Fruit fly (Drosophila melanogaster): ENCODE results near the gene p38a.

Gene p38a

dm6 chr3R:24151924-24152809, at the start of gene p38a, which contains the start of gene CG6178:
p38a (minus strand) TSS chr3R:24152321.
CG6178 (plus strand) TSS chr3R:24152347.
- TF ChIP-seq woc (GFP tag; optimal IDR thresholded peaks at IDR 0.05) (peak; percentile 55), OdsH (GFP tag; optimal IDR thresholded peaks at IDR 0.05) (peak; percentile 94), Hr83 (GFP tag; optimal IDR thresholded peaks at IDR 0.05; ENCODE audit: poor library complexity, severe bottlenecking) (peak; percentile 64), fru (GFP tag; optimal IDR thresholded peaks at IDR 0.05) (peak; percentile 92), Jra (GFP tag; optimal IDR thresholded peaks at IDR 0.05) (peak; percentile 66), usp (GFP tag; optimal IDR thresholded peaks at IDR 0.05) (no peak), tai (GFP tag; optimal IDR thresholded peaks at IDR 0.05) (no peak), Hr78 (GFP tag; optimal IDR thresholded peaks at IDR 0.05) (no peak), brk (GFP tag; optimal IDR thresholded peaks at IDR 0.05) (no peak), Sp1 (GFP tag; optimal IDR thresholded peaks at IDR 0.05) (peak; percentile 99), Dfd (GFP tag; optimal IDR thresholded peaks at IDR 0.05) (no peak), GATAd (GFP tag; optimal IDR thresholded peaks at IDR 0.05) (no peak), dsf (GFP tag; optimal IDR thresholded peaks at IDR 0.05; ENCODE audit: borderline replicate concordance) (peak; percentile 66), Rel (GFP tag; optimal IDR thresholded peaks at IDR 0.05) (peak; percentile 37), Rel (tag; optimal IDR thresholded peaks at IDR 0.05) (peak; percentile 86), sv (GFP tag; optimal IDR thresholded peaks at IDR 0.05) (peak; percentile 56), Abd-B (GFP tag; optimal IDR thresholded peaks at IDR 0.05) (no peak), ey (GFP tag; optimal IDR thresholded peaks at IDR 0.05) (peak; percentile 73), N (GFP tag; optimal IDR thresholded peaks at IDR 0.05) (no peak), rgr (GFP tag; optimal IDR thresholded peaks at IDR 0.05) (peak; percentile 95), Vsx2 (GFP tag; optimal IDR thresholded peaks at IDR 0.05; ENCODE audit: partially characterized antibody) (no peak), Dif (GFP tag; optimal IDR thresholded peaks at IDR 0.05; ENCODE audit: partially characterized antibody) (no peak), foxo (GFP tag; optimal IDR thresholded peaks at IDR 0.05) (peak in 1 of 2 experiments; percentile 96), psq (GFP tag; optimal IDR thresholded peaks at IDR 0.05) (peak; percentile 97), lola (GFP tag; optimal IDR thresholded peaks at IDR 0.05) (no peak), dmrt93B (GFP tag; optimal IDR thresholded peaks at IDR 0.05) (peak; percentile 98), CG32264 (GFP tag; optimal IDR thresholded peaks at IDR 0.05) (peak; percentile 20), CrebA (GFP tag; optimal IDR thresholded peaks at IDR 0.05; ENCODE audit: borderline replicate concordance) (no peak), sage (GFP tag; optimal IDR thresholded peaks at IDR 0.05) (peak; percentile 65), h (GFP tag; optimal IDR thresholded peaks at IDR 0.05) (peak; percentile 86), Mio (GFP tag; optimal IDR thresholded peaks at IDR 0.05) (peak; percentile 37), dl (GFP tag; optimal IDR thresholded peaks at IDR 0.05; ENCODE audit: insufficient read depth in 1 of 2, partially characterized antibody in 2 of 2) (no peak), Hnf4 (GFP tag; optimal IDR thresholded peaks at IDR 0.05) (peak; percentile 62), pan (optimal IDR thresholded peaks at IDR 0.05) (no peak), CG9705 (GFP tag; optimal IDR thresholded peaks at IDR 0.05) (peak; percentile 91), HLH106 (tag; optimal IDR thresholded peaks at IDR 0.05) (peak; percentile 99), jim (GFP tag; optimal IDR thresholded peaks at IDR 0.05) (no peak), br (GFP tag; optimal IDR thresholded peaks at IDR 0.05) (peak; percentile 85), Myc (optimal IDR thresholded peaks at IDR 0.05) (peak; percentile 55)

dm6 chr3R:24193373-24193879, 41.3 kb upstream of the p38a start, which contains the start of the genes SMC6 and CG6204:
SMC6 (minus strand) TSS chr3R:24193423.
CG6204 (plus strand) TSS chr3R:24193832.
- TF ChIP-seq dsf (GFP tag; optimal IDR thresholded peaks at IDR 0.05; ENCODE audit: borderline replicate concordance) (peak; percentile 84), pan (optimal IDR thresholded peaks at IDR 0.05) (no peak), Hr78 (GFP tag; optimal IDR thresholded peaks at IDR 0.05) (no peak), GATAd (GFP tag; optimal IDR thresholded peaks at IDR 0.05) (peak; percentile 83), woc (GFP tag; optimal IDR thresholded peaks at IDR 0.05) (peak; percentile 95), dl (GFP tag; optimal IDR thresholded peaks at IDR 0.05; ENCODE audit: insufficient read depth in 1 of 2, partially characterized antibody in 2 of 2) (no peak), CG9705 (GFP tag; optimal IDR thresholded peaks at IDR 0.05) (peak; percentile 96), fru (GFP tag; optimal IDR thresholded peaks at IDR 0.05) (peak; percentile 94), ey (GFP tag; optimal IDR thresholded peaks at IDR 0.05) (peak; percentile 93), h (GFP tag; optimal IDR thresholded peaks at IDR 0.05) (peak; percentile 95), Mio (GFP tag; optimal IDR thresholded peaks at IDR 0.05) (peak; percentile 58), OdsH (GFP tag; optimal IDR thresholded peaks at IDR 0.05) (peak; percentile 94), Myc (optimal IDR thresholded peaks at IDR 0.05) (no peak), Hr83 (GFP tag; optimal IDR thresholded peaks at IDR 0.05; ENCODE audit: poor library complexity, severe bottlenecking) (peak; percentile 48), N (GFP tag; optimal IDR thresholded peaks at IDR 0.05) (no peak), CrebA (GFP tag; optimal IDR thresholded peaks at IDR 0.05; ENCODE audit: borderline replicate concordance) (no peak), brk (GFP tag; optimal IDR thresholded peaks at IDR 0.05) (no peak), tai (GFP tag; optimal IDR thresholded peaks at IDR 0.05) (no peak), Rel (GFP tag; optimal IDR thresholded peaks at IDR 0.05) (peak; percentile 20), Rel (tag; optimal IDR thresholded peaks at IDR 0.05) (peak; percentile 84), Hnf4 (GFP tag; optimal IDR thresholded peaks at IDR 0.05) (peak; percentile 93), Dif (GFP tag; optimal IDR thresholded peaks at IDR 0.05; ENCODE audit: partially characterized antibody) (no peak), usp (GFP tag; optimal IDR thresholded peaks at IDR 0.05) (no peak), Jra (GFP tag; optimal IDR thresholded peaks at IDR 0.05) (peak; percentile 85), foxo (GFP tag; optimal IDR thresholded peaks at IDR 0.05) (peak in 1 of 2 experiments; percentile 97), sv (GFP tag; optimal IDR thresholded peaks at IDR 0.05) (peak; percentile 88), Sp1 (GFP tag; optimal IDR thresholded peaks at IDR 0.05) (peak; percentile 94), dmrt93B (GFP tag; optimal IDR thresholded peaks at IDR 0.05) (peak; percentile 93), jim (GFP tag; optimal IDR thresholded peaks at IDR 0.05) (peak; percentile 1), Dfd (GFP tag; optimal IDR thresholded peaks at IDR 0.05) (no peak), psq (GFP tag; optimal IDR thresholded peaks at IDR 0.05) (peak; percentile 90), rgr (GFP tag; optimal IDR thresholded peaks at IDR 0.05) (peak; percentile 95), lola (GFP tag; optimal IDR thresholded peaks at IDR 0.05) (no peak), sage (GFP tag; optimal IDR thresholded peaks at IDR 0.05) (peak; percentile 86), HLH106 (tag; optimal IDR thresholded peaks at IDR 0.05) (peak; percentile 98), Vsx2 (GFP tag; optimal IDR thresholded peaks at IDR 0.05; ENCODE audit: partially characterized antibody) (peak; percentile 48), CG32264 (GFP tag; optimal IDR thresholded peaks at IDR 0.05) (peak; percentile 77), br (GFP tag; optimal IDR thresholded peaks at IDR 0.05) (peak; percentile 89)

Data from whole organism, wandering third instar larva.